Worm (Caenorhabditis elegans): ENCODE results near the gene gpr-2.

The gpr-2 gene

ce11 chrIII:9393114-9393780 lies at the start of gene gpr-2, which contains the start of gene rgr-1:
TSS of gene gpr-2 (minus strand) at chrIII:9393164.
TSS of gene rgr-1 (plus strand) at chrIII:9393730.
- TF ChIP-seq ZK546.5 (tag; optimal IDR thresholded peaks at IDR 0.05) (no peak), rbr-2 (tag; optimal IDR thresholded peaks at IDR 0.05) (peak; percentile 2), cey-2 (tag; optimal IDR thresholded peaks at IDR 0.05; ENCODE audit: borderline replicate concordance, insufficient read depth) (no peak), unc-130 (GFP tag; optimal IDR thresholded peaks at IDR 0.05) (peak; percentile 56), dmd-6 (GFP tag; IDR thresholded peaks at IDR 0.05) (no peak), hlh-30 (tag; optimal IDR thresholded peaks at IDR 0.05; ENCODE audit: insufficient read depth) (peak; percentile 43), nhr-111 (GFP tag; optimal IDR thresholded peaks at IDR 0.05) (no peak), ztf-7 (tag; optimal IDR thresholded peaks at IDR 0.05) (no peak), unc-62 (GFP tag; optimal IDR thresholded peaks at IDR 0.05 in 1 of 2) (peak in 1 of 2 experiments; percentile 85), unc-62 (tag; optimal IDR thresholded peaks at IDR 0.05) (no peak), dpl-1 (GFP tag; optimal IDR thresholded peaks at IDR 0.05) (peak; percentile 77), lin-38 (GFP tag; IDR thresholded peaks at IDR 0.05) (peak; percentile 81), Y48G9A.11 (GFP tag; IDR thresholded peaks at IDR 0.05) (0 out of 2 replicates have a peak, but pooled peaks have one; percentile 27), ceh-32 (tag; optimal IDR thresholded peaks at IDR 0.05; ENCODE audit: poor library complexity) (no peak), mep-1 (tag; optimal IDR thresholded peaks at IDR 0.05) (no peak), T20F7.1 (GFP tag; optimal IDR thresholded peaks at IDR 0.05) (no peak)

ce11 chrIII:9441133-9441532 lies 48.2 kb upstream of the gpr-2 start, which contains the start of gene emb-30:
TSS of gene emb-30 (minus strand) at chrIII:9441460.
- TF ChIP-seq unc-62 (GFP tag; optimal IDR thresholded peaks at IDR 0.05 in 1 of 2) (peak in 1 of 2 experiments; percentile 8), unc-62 (tag; optimal IDR thresholded peaks at IDR 0.05) (no peak), lsy-2 (tag; optimal IDR thresholded peaks at IDR 0.05) (peak in 1 of 2 experiments; percentile 20), daf-16 (GFP tag; optimal IDR thresholded peaks at IDR 0.05) (no peak), daf-16 (tag; optimal IDR thresholded peaks at IDR 0.05) (peak; percentile 12), duxl-1 (tag; optimal IDR thresholded peaks at IDR 0.05; ENCODE audit: poor library complexity) (peak; percentile 34), madf-5 (GFP tag; IDR thresholded peaks at IDR 0.05) (0 out of 4 replicates have a peak, but pooled peaks of 1 of the 2 experiments have one; percentile 2), fkh-10 (GFP tag; optimal IDR thresholded peaks at IDR 0.05) (no peak), lin-29 (GFP tag; IDR thresholded peaks at IDR 0.05) (no peak), dve-1 (tag; optimal IDR thresholded peaks at IDR 0.05; ENCODE audit: insufficient read depth) (no peak), ama-1 (optimal IDR thresholded peaks at IDR 0.05) (peak; percentile 88)

- TF ChIP-seq hif-1 (tag; optimal IDR thresholded peaks at IDR 0.05) (no peak), cey-2 (tag; optimal IDR thresholded peaks at IDR 0.05; ENCODE audit: borderline replicate concordance, insufficient read depth) (no peak), ztf-11 (tag; optimal IDR thresholded peaks at IDR 0.05) (no peak), zip-2 (tag; optimal IDR thresholded peaks at IDR 0.05) (no peak), lin-39 (tag; optimal IDR thresholded peaks at IDR 0.05) (no peak), Y75B8A.6 (GFP tag; IDR thresholded peaks at IDR 0.05) (no peak), fos-1 (tag; optimal IDR thresholded peaks at IDR 0.05) (no peak), ceh-20 (GFP tag; IDR thresholded peaks at IDR 0.05) (no peak), F49E8.2 (tag; optimal IDR thresholded peaks at IDR 0.05; ENCODE audit: borderline replicate concordance) (no peak), nhr-28 (tag; optimal IDR thresholded peaks at IDR 0.05) (no peak), attf-4 (tag; optimal IDR thresholded peaks at IDR 0.05) (no peak), ama-1 (optimal IDR thresholded peaks at IDR 0.05) (no peak), sdz-12 (GFP tag; optimal IDR thresholded peaks at IDR 0.05) (no peak)
These were observed 46.4 kb upstream of the gpr-2 start, which contains the start of gene F54C8.1 for ce11 chrIII:9439399-9439798. TSS of gene F54C8.1 (plus strand) at chrIII:9439699.
